Worm (Caenorhabditis elegans): ENCODE results near the gene C37E2.2.

C37E2.2 gene

DNA sequence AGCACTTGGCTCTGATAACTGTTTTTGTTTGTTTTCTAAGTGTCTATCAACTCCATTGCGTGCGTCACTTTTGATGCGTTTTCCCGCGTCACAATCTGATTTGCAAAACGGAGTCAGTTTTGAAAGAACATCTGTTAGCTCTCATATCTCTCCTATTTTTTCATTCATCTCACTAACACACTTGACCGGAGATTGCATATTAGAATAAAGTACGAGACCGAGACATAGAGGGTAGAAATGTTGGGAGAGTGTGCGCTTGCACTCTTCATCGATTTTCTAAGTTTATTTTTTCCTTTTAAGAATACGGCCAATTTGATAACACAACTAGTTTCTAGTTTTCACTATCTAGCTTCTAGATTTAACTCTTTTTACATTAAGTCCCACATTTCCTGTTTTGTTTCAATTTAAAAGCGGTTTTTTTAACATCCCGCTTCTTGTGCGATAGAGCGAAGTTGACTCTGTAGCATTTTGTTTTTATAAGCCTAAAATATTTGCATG, 34.4 kb upstream of the C37E2.2 start:
- TF ChIP-seq sea-1 (GFP tag; conservative IDR thresholded peaks at IDR 0.05), result no peak
- no peak for TF ChIP-seq pes-1 (GFP tag; IDR thresholded peaks at IDR 0.05)
- no peak for TF ChIP-seq hmg-4 (GFP tag; optimal IDR thresholded peaks at IDR 0.05)
- no peak for TF ChIP-seq scrt-1 (GFP tag; IDR thresholded peaks at IDR 0.05)
- TF ChIP-seq ama-1 (optimal IDR thresholded peaks at IDR 0.05), result no peak
- TF ChIP-seq ceh-13 (GFP tag; optimal IDR thresholded peaks at IDR 0.05), result no peak
- TF ChIP-seq ets-7 (tag; optimal IDR thresholded peaks at IDR 0.05), result no peak
- TF ChIP-seq B0310.2 (tag; optimal IDR thresholded peaks at IDR 0.05), result no peak
- no peak for TF ChIP-seq ceh-36 (tag; optimal IDR thresholded peaks at IDR 0.05)
- no peak for TF ChIP-seq tbx-11 (GFP tag; IDR thresholded peaks at IDR 0.05)
- TF ChIP-seq aly-1 (tag; optimal IDR thresholded peaks at IDR 0.05), result no peak

DNA sequence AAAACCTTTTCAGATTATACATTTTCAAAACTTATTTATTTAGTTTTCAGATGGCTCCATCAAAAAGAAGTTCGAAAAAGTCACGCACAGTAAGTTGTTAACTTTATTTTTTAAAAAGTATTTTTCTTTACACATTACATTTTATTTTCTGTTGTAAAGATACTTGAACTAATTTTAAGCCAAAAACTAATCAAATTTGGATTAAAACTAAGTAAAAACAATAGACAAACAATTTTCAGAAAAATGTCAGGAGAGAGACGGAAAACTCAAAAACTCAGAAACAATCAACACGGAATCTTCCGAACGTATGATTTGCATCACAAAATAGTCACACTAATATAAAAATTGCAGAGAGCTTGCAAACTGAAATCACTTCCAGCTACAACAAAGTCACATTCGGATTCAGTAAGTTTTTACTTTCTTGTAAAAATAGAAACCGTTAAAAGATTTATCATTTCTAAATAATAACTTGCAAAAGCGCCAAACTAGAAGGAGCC, 33.9 kb upstream of the C37E2.2 start, which contains the start of gene ceh-89:
TSS of gene ceh-89 (plus strand) at position 51 of the 497 bp plus-strand sequence.
- TF ChIP-seq tbx-11 (GFP tag; IDR thresholded peaks at IDR 0.05), result no peak
- TF ChIP-seq tbx-37 (GFP tag; conservative IDR thresholded peaks at IDR 0.05), result no peak
- no peak for TF ChIP-seq pes-1 (GFP tag; IDR thresholded peaks at IDR 0.05)
- no peak for TF ChIP-seq tra-4 (tag; optimal IDR thresholded peaks at IDR 0.05)
- no peak for TF ChIP-seq F13C5.2 (tag; optimal IDR thresholded peaks at IDR 0.05)

DNA sequence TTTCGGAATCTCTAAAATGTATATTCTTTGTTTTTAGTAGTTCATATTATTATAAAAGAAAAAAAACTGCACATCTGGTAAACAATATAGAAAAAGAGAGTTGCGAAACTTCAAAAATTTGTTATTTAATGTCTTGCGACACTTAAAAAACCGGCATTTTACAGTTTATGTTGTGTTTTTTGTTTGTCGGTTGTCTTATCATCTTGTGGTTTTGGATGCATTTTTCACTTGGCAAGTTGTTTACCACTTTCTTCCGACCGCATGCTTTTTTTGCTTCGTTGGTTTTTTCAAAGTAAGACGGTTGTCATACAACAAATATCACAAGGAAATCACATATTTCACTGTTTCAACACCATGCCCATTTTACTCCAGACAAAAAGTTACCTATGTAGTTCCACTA, 30.2 kb upstream of the C37E2.2 start:
- no peak for TF ChIP-seq pes-1 (GFP tag; IDR thresholded peaks at IDR 0.05)
- no peak for TF ChIP-seq sea-1 (GFP tag; conservative IDR thresholded peaks at IDR 0.05)
- TF ChIP-seq hmg-4 (GFP tag; optimal IDR thresholded peaks at IDR 0.05), result no peak
- no peak for TF ChIP-seq hnd-1 (tag; optimal IDR thresholded peaks at IDR 0.05)
- no peak for TF ChIP-seq ama-1 (optimal IDR thresholded peaks at IDR 0.05)

DNA sequence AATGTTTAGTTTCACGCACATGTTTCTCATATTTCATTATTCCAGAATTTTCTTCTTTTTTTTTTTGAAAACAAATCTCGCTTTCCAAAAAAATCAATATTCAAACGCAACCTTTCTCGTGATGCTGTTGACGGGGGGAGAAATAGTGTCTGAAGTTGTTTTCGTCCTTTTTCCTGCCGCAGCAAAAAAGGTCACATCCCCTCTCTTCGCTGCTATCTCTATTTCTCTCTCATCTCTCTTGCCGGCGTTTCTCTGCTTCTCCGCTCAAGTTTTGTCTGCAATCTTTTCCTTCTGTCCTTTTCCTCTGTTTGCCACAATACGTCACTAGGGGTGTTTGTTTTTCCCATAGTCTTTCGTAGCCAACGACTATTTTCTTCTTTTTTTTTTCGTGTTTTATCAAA, 29.1 kb upstream of the C37E2.2 start:
- no peak for TF ChIP-seq aly-1 (tag; optimal IDR thresholded peaks at IDR 0.05)
- no peak for TF ChIP-seq sea-1 (GFP tag; conservative IDR thresholded peaks at IDR 0.05)
- no peak for TF ChIP-seq hmg-4 (GFP tag; optimal IDR thresholded peaks at IDR 0.05)
- TF ChIP-seq hmbx-1 (tag; optimal IDR thresholded peaks at IDR 0.05), result no peak
- TF ChIP-seq tra-4 (tag; optimal IDR thresholded peaks at IDR 0.05), result no peak
- TF ChIP-seq ama-1 (optimal IDR thresholded peaks at IDR 0.05), result no peak
- no peak for TF ChIP-seq pes-1 (GFP tag; IDR thresholded peaks at IDR 0.05)
- TF ChIP-seq F13C5.2 (tag; optimal IDR thresholded peaks at IDR 0.05), result no peak
- TF ChIP-seq hnd-1 (tag; optimal IDR thresholded peaks at IDR 0.05), result no peak
- TF ChIP-seq scrt-1 (GFP tag; IDR thresholded peaks at IDR 0.05), result no peak
- no peak for TF ChIP-seq tbx-11 (GFP tag; IDR thresholded peaks at IDR 0.05)
- TF ChIP-seq ceh-36 (tag; optimal IDR thresholded peaks at IDR 0.05), result no peak
- TF ChIP-seq tbx-37 (GFP tag; conservative IDR thresholded peaks at IDR 0.05), result no peak
- no peak for TF ChIP-seq ets-7 (tag; optimal IDR thresholded peaks at IDR 0.05)
- TF ChIP-seq ceh-13 (GFP tag; optimal IDR thresholded peaks at IDR 0.05), result no peak

DNA sequence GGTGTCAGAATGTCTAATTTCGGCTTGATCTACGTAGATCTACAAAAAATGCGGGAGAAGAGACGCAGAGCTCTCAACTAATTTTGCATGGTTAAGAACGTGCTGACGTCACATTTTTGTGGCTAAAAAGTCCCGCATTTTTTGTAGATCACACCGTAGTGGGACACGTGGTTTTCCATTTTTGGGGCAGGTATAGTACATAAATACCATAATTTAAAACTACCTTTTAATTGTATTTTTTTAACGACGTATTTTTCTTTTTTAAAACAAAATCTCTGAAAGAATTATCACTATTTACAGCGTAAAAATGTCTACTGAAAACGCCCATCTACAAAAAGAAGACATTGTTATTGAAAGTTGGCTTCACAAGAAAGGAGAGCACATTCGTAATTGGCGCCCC, 28.4 kb upstream of the C37E2.2 start, which contains the start of gene akt-2:
TSS of gene akt-2 (plus strand) at position 301 of the 400 bp plus-strand sequence.
- TF ChIP-seq hmbx-1 (tag; optimal IDR thresholded peaks at IDR 0.05) (no peak), tra-4 (tag; optimal IDR thresholded peaks at IDR 0.05) (no peak), hnd-1 (tag; optimal IDR thresholded peaks at IDR 0.05) (no peak), tbx-11 (GFP tag; IDR thresholded peaks at IDR 0.05) (no peak), F13C5.2 (tag; optimal IDR thresholded peaks at IDR 0.05) (no peak), sea-1 (GFP tag; conservative IDR thresholded peaks at IDR 0.05) (no peak), pes-1 (GFP tag; IDR thresholded peaks at IDR 0.05) (no peak), B0310.2 (tag; optimal IDR thresholded peaks at IDR 0.05) (no peak), ceh-13 (GFP tag; optimal IDR thresholded peaks at IDR 0.05) (no peak), ceh-36 (tag; optimal IDR thresholded peaks at IDR 0.05) (no peak), ama-1 (optimal IDR thresholded peaks at IDR 0.05) (no peak)

DNA sequence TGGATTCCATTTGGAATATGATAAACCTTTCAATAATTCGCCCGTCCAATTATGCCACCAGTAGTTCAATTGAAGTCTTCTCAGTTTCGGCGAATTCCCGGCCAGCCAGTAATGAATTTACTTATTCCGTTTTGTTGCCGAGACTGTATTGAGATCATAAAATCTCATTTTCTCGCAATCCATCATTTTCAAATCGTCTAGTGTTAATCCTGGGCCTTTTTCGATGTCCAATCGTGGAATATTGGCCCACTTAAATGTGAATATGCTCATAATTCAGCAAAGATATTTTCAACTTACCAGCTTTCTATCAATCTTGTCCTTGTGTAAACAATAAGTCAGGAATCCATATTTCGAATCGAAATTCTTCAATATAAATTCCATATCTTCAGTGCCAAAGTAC, 23.2 kb upstream of the C37E2.2 start:
- TF ChIP-seq tbx-11 (GFP tag; IDR thresholded peaks at IDR 0.05), result no peak
- no peak for TF ChIP-seq hmg-4 (GFP tag; optimal IDR thresholded peaks at IDR 0.05)
- TF ChIP-seq hmbx-1 (tag; optimal IDR thresholded peaks at IDR 0.05), result no peak
- TF ChIP-seq aly-1 (tag; optimal IDR thresholded peaks at IDR 0.05), result no peak
- no peak for TF ChIP-seq ceh-13 (GFP tag; optimal IDR thresholded peaks at IDR 0.05)
- TF ChIP-seq hnd-1 (tag; optimal IDR thresholded peaks at IDR 0.05), result no peak
- TF ChIP-seq sea-1 (GFP tag; conservative IDR thresholded peaks at IDR 0.05), result no peak
- TF ChIP-seq tbx-37 (GFP tag; conservative IDR thresholded peaks at IDR 0.05), result no peak
- TF ChIP-seq F13C5.2 (tag; optimal IDR thresholded peaks at IDR 0.05), result no peak

DNA sequence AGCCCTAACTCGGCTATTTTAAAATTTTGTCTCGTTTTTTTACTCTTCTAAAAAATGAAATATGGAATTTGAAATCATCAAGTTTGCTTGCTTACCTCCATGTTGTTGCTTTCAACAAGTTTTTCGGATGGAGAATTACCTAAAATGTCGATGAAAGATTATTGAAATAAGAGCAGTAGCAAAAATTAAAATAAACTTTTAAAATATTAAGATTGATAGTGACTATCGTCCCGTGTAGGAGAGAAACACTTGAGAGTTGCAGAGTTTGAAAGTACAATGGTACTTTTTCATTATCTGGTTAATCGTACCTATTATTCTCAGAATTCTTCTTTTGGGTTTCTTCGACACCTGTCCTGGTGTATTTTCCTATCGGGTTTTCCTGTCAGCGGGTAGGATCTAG, 18.9 kb upstream of the C37E2.2 start, which contains the start of gene ceh-90:
TSS of gene ceh-90 (minus strand) at position 101 of the 400 bp plus-strand sequence.
- no peak for TF ChIP-seq F13C5.2 (tag; optimal IDR thresholded peaks at IDR 0.05)
- TF ChIP-seq flt-1 (GFP tag; IDR thresholded peaks at IDR 0.05), result no peak
- TF ChIP-seq tbx-11 (GFP tag; IDR thresholded peaks at IDR 0.05), result no peak
- no peak for TF ChIP-seq hmbx-1 (tag; optimal IDR thresholded peaks at IDR 0.05)
- no peak for TF ChIP-seq hnd-1 (tag; optimal IDR thresholded peaks at IDR 0.05)
- TF ChIP-seq scrt-1 (GFP tag; IDR thresholded peaks at IDR 0.05), result no peak
- TF ChIP-seq B0310.2 (tag; optimal IDR thresholded peaks at IDR 0.05), result no peak
- no peak for TF ChIP-seq ceh-13 (GFP tag; optimal IDR thresholded peaks at IDR 0.05)
- no peak for TF ChIP-seq ama-1 (optimal IDR thresholded peaks at IDR 0.05)
- no peak for TF ChIP-seq tra-4 (tag; optimal IDR thresholded peaks at IDR 0.05)
- TF ChIP-seq tbx-37 (GFP tag; conservative IDR thresholded peaks at IDR 0.05), result no peak
- no peak for TF ChIP-seq sea-1 (GFP tag; conservative IDR thresholded peaks at IDR 0.05)

DNA sequence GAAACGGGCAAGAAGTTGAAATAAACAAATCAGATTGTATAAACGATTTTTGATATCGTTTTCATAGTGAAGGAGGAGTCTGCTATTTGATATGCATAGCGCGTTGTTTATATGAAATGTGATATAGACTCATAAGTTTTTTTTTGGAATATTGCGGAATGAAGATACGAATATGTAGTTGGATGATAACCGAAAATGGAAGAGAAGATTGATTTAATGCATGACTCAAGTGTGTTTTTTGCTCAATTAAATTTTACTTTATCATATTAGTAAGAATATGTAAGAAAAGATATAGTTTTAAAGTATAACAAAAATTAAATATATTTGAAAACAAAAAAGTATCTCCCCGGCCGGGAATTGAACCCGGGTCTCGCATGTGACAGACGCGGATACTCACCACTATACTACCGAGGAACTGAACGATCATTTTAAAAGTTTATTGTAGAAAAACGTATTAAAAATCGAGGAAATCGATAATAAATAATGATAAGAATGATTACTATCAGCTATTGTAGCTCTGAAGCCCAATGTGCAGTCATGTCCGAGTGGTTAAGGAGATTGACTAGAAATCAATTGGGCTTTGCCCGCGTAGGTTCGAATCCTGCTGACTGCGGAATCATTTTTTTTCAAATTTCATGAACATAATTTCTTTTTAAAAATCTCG, 14.0 kb upstream of the C37E2.2 start, which contains the start of gene lgc-25:
TSS of gene lgc-25 (minus strand) at position 51 of the 664 bp plus-strand sequence.
- TF ChIP-seq F13C5.2 (tag; optimal IDR thresholded peaks at IDR 0.05), result no peak
- no peak for TF ChIP-seq ceh-36 (tag; optimal IDR thresholded peaks at IDR 0.05)
- TF ChIP-seq scrt-1 (GFP tag; IDR thresholded peaks at IDR 0.05), result no peak
- no peak for TF ChIP-seq tbx-37 (GFP tag; conservative IDR thresholded peaks at IDR 0.05)
- TF ChIP-seq tra-4 (tag; optimal IDR thresholded peaks at IDR 0.05), result no peak
- TF ChIP-seq sea-1 (GFP tag; conservative IDR thresholded peaks at IDR 0.05), result no peak
- TF ChIP-seq ets-7 (tag; optimal IDR thresholded peaks at IDR 0.05), result no peak
- TF ChIP-seq ceh-13 (GFP tag; optimal IDR thresholded peaks at IDR 0.05), result no peak
- TF ChIP-seq hmg-4 (GFP tag; optimal IDR thresholded peaks at IDR 0.05), result no peak
- no peak for TF ChIP-seq pes-1 (GFP tag; IDR thresholded peaks at IDR 0.05)
- TF ChIP-seq B0310.2 (tag; optimal IDR thresholded peaks at IDR 0.05), result no peak
- no peak for TF ChIP-seq ama-1 (optimal IDR thresholded peaks at IDR 0.05)
- TF ChIP-seq aly-1 (tag; optimal IDR thresholded peaks at IDR 0.05), result no peak
- TF ChIP-seq hmbx-1 (tag; optimal IDR thresholded peaks at IDR 0.05), result no peak
- no peak for TF ChIP-seq hnd-1 (tag; optimal IDR thresholded peaks at IDR 0.05)
- no peak for TF ChIP-seq tbx-11 (GFP tag; IDR thresholded peaks at IDR 0.05)
- no peak for TF ChIP-seq flt-1 (GFP tag; IDR thresholded peaks at IDR 0.05)
